Worm (Caenorhabditis elegans): ENCODE results near the gene ZC477.7.

DNA sequence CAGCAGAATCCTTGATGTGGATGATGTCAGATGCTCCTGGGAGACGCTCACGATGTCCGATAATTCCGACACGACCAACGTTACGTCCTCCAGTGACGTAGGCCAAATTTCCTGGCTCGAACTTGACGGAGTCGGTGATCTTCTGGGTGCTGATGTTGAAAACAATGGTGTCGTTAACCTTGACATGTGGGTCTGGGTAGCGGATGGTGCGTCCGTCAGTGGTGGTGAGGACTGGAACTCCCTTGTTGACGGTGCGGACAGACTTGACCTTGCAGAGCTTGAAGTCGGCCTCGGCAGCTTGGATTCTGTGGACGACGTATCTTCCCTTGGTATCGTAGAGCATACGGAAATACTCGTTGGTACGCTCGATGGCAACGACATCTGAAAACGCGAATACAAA, 27.3 kb downstream of the ZC477.7 start:
- TF ChIP-seq rpc-1 (optimal IDR thresholded peaks at IDR 0.05), result no peak
- TF ChIP-seq rpc-1 (tag; optimal IDR thresholded peaks at IDR 0.05), result no peak
- no peak for TF ChIP-seq ztf-3 (GFP tag; optimal IDR thresholded peaks at IDR 0.05)
- no peak for TF ChIP-seq ztf-22 (GFP tag; optimal IDR thresholded peaks at IDR 0.05)
- TF ChIP-seq nfya-1 (tag; optimal IDR thresholded peaks at IDR 0.05; ENCODE audit: borderline replicate concordance, insufficient read depth), result no peak
- TF ChIP-seq lin-40 (tag; optimal IDR thresholded peaks at IDR 0.05), result no peak
- TF ChIP-seq Y95B8A.8 (GFP tag; IDR thresholded peaks at IDR 0.05), result no peak
- no peak for TF ChIP-seq attf-3 (GFP tag; conservative IDR thresholded peaks at IDR 0.05)
- TF ChIP-seq hmg-1.2 (GFP tag; IDR thresholded peaks at IDR 0.05), result no peak
- no peak for TF ChIP-seq sea-2 (GFP tag; IDR thresholded peaks at IDR 0.05)
- no peak for TF ChIP-seq sptf-2 (GFP tag; optimal IDR thresholded peaks at IDR 0.05)
- no peak for TF ChIP-seq K11D2.4 (GFP tag; IDR thresholded peaks at IDR 0.05)
- no peak for TF ChIP-seq ama-1 (optimal IDR thresholded peaks at IDR 0.05)
- no peak for TF ChIP-seq ama-1 (GFP tag; optimal IDR thresholded peaks at IDR 0.05)

Data from whole organism, young adult.